Worm (Caenorhabditis elegans) whole organism, L1 larva: ENCODE results near the gene C04C11.1.

Experiments
- ama-1 ChIP-seq: fragments of 150-350 bp; optimal IDR thresholded peaks from 2 replicates; lab custom pipeline; 2014
- blmp-1 ChIP-seq: fragments of 150-350 bp; optimal IDR thresholded peaks from 2 replicates; lab custom pipeline; 2014; ENCODE audit warnings: missing biosample characterization, missing genetic modification characterization
- ceh-63 ChIP-seq: fragments of 200-800 bp; sonication (Bioruptor generic); optimal IDR thresholded peaks from 2 replicates; lab custom pipeline; 2018; ENCODE audit warnings: mild to moderate bottlenecking, missing genetic modification characterization, missing compliant biosample characterization
- ceh-82 ChIP-seq, 3 experiments: fragments of 150-350 bp in 1 of 3; sonication (generic microtip) in 2 of 3; optimal IDR thresholded peaks; 2 replicates each; lab custom pipeline; 2014 to 2017; ENCODE audit warnings: missing biosample characterization in 3 of 3, missing genetic modification characterization in 3 of 3
- efl-1 ChIP-seq, 4 experiments: fragments of 150-350 bp; optimal IDR thresholded peaks in 3 of 4; peaks in 1 of 4; 1 replicate in 1 of 4; 2 replicates in 3 of 4; lab custom pipeline; 2014; ENCODE audit warnings: missing biosample characterization in 2 of 4, missing genetic modification characterization in 2 of 4, missing genetic modification reagents in 2 of 4
- elt-2 ChIP-seq: sonication (generic microtip); optimal IDR thresholded peaks from 2 replicates; lab custom pipeline; 2016; ENCODE audit warnings: missing genetic modification characterization, mild to moderate bottlenecking, inconsistent platforms, missing compliant biosample characterization, missing genetic modification reagents
- elt-3 ChIP-seq, 6 experiments: fragments of 150-350 bp in 1 of 6; sonication (generic microtip); optimal IDR thresholded peaks; 2 replicates each; lab custom pipeline; 2017 to 2018; ENCODE audit warnings: missing biosample characterization in 6 of 6, missing genetic modification characterization in 6 of 6, inconsistent platforms in 1 of 6
- fkh-10 ChIP-seq: sonication (generic microtip); optimal IDR thresholded peaks from 2 replicates; lab custom pipeline; 2017; ENCODE audit warnings: missing biosample characterization, missing genetic modification reagents, missing genetic modification characterization
- fkh-8 ChIP-seq: sonication (generic microtip); optimal IDR thresholded peaks from 2 replicates; lab custom pipeline; 2016; ENCODE audit warnings: mild to moderate bottlenecking, missing genetic modification characterization, missing compliant biosample characterization
- hlh-4 ChIP-seq: sonication (generic microtip); optimal IDR thresholded peaks from 2 replicates; lab custom pipeline; 2016; ENCODE audit warnings: mild to moderate bottlenecking, missing genetic modification characterization, missing compliant biosample characterization
- jun-1 ChIP-seq: fragments of 150-350 bp; optimal IDR thresholded peaks from 2 replicates; lab custom pipeline; 2014; ENCODE audit warnings: missing biosample characterization, missing genetic modification reagents, missing genetic modification characterization
- lin-14 ChIP-seq: fragments of 200-800 bp; sonication (Bioruptor generic); optimal IDR thresholded peaks from 2 replicates; lab custom pipeline; 2018; ENCODE audit warnings: mild to moderate bottlenecking, missing genetic modification characterization, moderate library complexity, missing compliant biosample characterization
- lin-35 ChIP-seq, 2 experiments: fragments of 150-350 bp; optimal IDR thresholded peaks; 2 replicates each; lab custom pipeline; 2014; ENCODE audit warnings: missing biosample characterization in 2 of 2, missing genetic modification characterization in 2 of 2, missing genetic modification reagents in 2 of 2
- lsy-2 ChIP-seq, 2 experiments: fragments of 150-350 bp; optimal IDR thresholded peaks; 2 replicates each; lab custom pipeline; 2014; ENCODE audit warnings: missing biosample characterization in 2 of 2, missing genetic modification characterization in 2 of 2
- mdl-1 ChIP-seq, 2 experiments: fragments of 150-350 bp; optimal IDR thresholded peaks; 2 replicates each; lab custom pipeline; 2014 to 2017; ENCODE audit warnings: missing biosample characterization in 2 of 2, missing genetic modification characterization in 2 of 2, inconsistent platforms in 1 of 2
- mef-2 ChIP-seq: fragments of 150-350 bp; optimal IDR thresholded peaks from 2 replicates; lab custom pipeline; 2014; ENCODE audit warnings: missing biosample characterization, missing genetic modification characterization
- mep-1 ChIP-seq: fragments of 150-350 bp; optimal IDR thresholded peaks from 2 replicates; lab custom pipeline; 2014; ENCODE audit warnings: missing biosample characterization, missing genetic modification characterization
- nhr-11 ChIP-seq: fragments of 150-350 bp; optimal IDR thresholded peaks from 2 replicates; lab custom pipeline; 2014; ENCODE audit warnings: missing biosample characterization, missing genetic modification characterization
- nhr-20 ChIP-seq: sonication (generic microtip); optimal IDR thresholded peaks from 2 replicates; lab custom pipeline; 2016; ENCODE audit warnings: mild to moderate bottlenecking, missing genetic modification characterization, missing compliant biosample characterization
- nhr-237 ChIP-seq: fragments of 150-350 bp; optimal IDR thresholded peaks from 2 replicates; lab custom pipeline; 2014; ENCODE audit warnings: missing biosample characterization, missing genetic modification characterization
- nhr-47 ChIP-seq: sonication (generic microtip); optimal IDR thresholded peaks from 2 replicates; lab custom pipeline; 2016; ENCODE audit warnings: mild to moderate bottlenecking, missing genetic modification characterization, moderate library complexity, missing compliant biosample characterization
- nhr-71 ChIP-seq: sonication (generic microtip); optimal IDR thresholded peaks from 2 replicates; lab custom pipeline; 2016; ENCODE audit warnings: mild to moderate bottlenecking, missing genetic modification characterization, moderate library complexity, missing compliant biosample characterization
- nhr-76 ChIP-seq: sonication (generic microtip); optimal IDR thresholded peaks from 2 replicates; lab custom pipeline; 2017; ENCODE audit warnings: missing biosample characterization, missing genetic modification characterization
- nhr-77 ChIP-seq: fragments of 150-350 bp; optimal IDR thresholded peaks from 2 replicates; lab custom pipeline; 2014; ENCODE audit warnings: missing biosample characterization, missing genetic modification characterization
- pag-3 ChIP-seq: sonication (generic microtip); optimal IDR thresholded peaks from 2 replicates; lab custom pipeline; 2017; ENCODE audit warnings: missing genetic modification characterization, mild to moderate bottlenecking, missing compliant biosample characterization, antibody characterized with exemption, borderline replicate concordance; ENCODE audit not compliant: insufficient read depth
- rnt-1 ChIP-seq: sonication (generic microtip); optimal IDR thresholded peaks from 2 replicates; lab custom pipeline; 2016; ENCODE audit warnings: mild to moderate bottlenecking, missing genetic modification characterization, moderate library complexity, missing compliant biosample characterization
- skn-1 ChIP-seq: fragments of 150-350 bp; optimal IDR thresholded peaks from 2 replicates; lab custom pipeline; 2014; ENCODE audit warnings: missing biosample characterization, missing genetic modification characterization
- snpc-4 ChIP-seq: fragments of 150-350 bp; optimal IDR thresholded peaks from 2 replicates; lab custom pipeline; 2014; ENCODE audit warnings: missing biosample characterization, missing genetic modification characterization
- snu-23 ChIP-seq: sonication (generic microtip); optimal IDR thresholded peaks from 2 replicates; lab custom pipeline; 2016; ENCODE audit warnings: missing genetic modification characterization, missing compliant biosample characterization
- swsn-7 ChIP-seq: sonication (generic microtip); optimal IDR thresholded peaks from 2 replicates; lab custom pipeline; 2016; ENCODE audit warnings: missing genetic modification characterization, missing compliant biosample characterization
- unc-62 ChIP-seq: fragments of 150-350 bp; optimal IDR thresholded peaks from 2 replicates; lab custom pipeline; 2014; ENCODE audit warnings: missing biosample characterization, missing genetic modification reagents, missing genetic modification characterization
- xbp-1 ChIP-seq: sonication (generic microtip); optimal IDR thresholded peaks from 2 replicates; lab custom pipeline; 2016; ENCODE audit warnings: missing genetic modification characterization, missing compliant biosample characterization
- zip-4 ChIP-seq: fragments of 200-800 bp; sonication (Bioruptor generic); optimal IDR thresholded peaks from 2 replicates; lab custom pipeline; 2018; ENCODE audit warnings: mild to moderate bottlenecking, missing genetic modification characterization, moderate library complexity, missing compliant biosample characterization
- ztf-4 ChIP-seq: fragments of 150-350 bp; optimal IDR thresholded peaks from 2 replicates; lab custom pipeline; 2014; ENCODE audit warnings: missing biosample characterization, missing genetic modification characterization

C04C11.1 gene

ce11 chrX:14001494-14001974, 18.9 kb upstream of the C04C11.1 start, which contains the start of gene cytb-5.1:
cytb-5.1 (plus strand) TSS chrX:14001924.
- TF ChIP-seq ztf-4 (tag; lab: Kevin White, UChicago) = no peak
- TF ChIP-seq elt-3 (tag; optimal IDR thresholded peaks at IDR 0.05; lab: Kevin White, UChicago) = peak in 1 of 6 experiments; percentile 17
- no peak for TF ChIP-seq mef-2 (tag; lab: Kevin White, UChicago)
- TF ChIP-seq nhr-20 (tag; lab: Kevin White, UChicago) = peak; percentile 78
- TF ChIP-seq lin-14 (GFP tag; lab: Kevin White, UChicago) = peak; percentile 68
- peak; percentile 36 for TF ChIP-seq snu-23 (GFP tag; lab: Kevin White, UChicago)
- TF ChIP-seq blmp-1 (tag; lab: Kevin White, UChicago) = peak; percentile 45
- peak; percentile 28 for TF ChIP-seq rnt-1 (tag; lab: Kevin White, UChicago)
- TF ChIP-seq jun-1 (tag; lab: Kevin White, UChicago) = peak; percentile 44
- no peak for TF ChIP-seq zip-4 (GFP tag; lab: Kevin White, UChicago)
- TF ChIP-seq xbp-1 = peak; percentile 6
- peak in 1 of 2 experiments; percentile 11 for TF ChIP-seq lsy-2 (tag; optimal IDR thresholded peaks at IDR 0.05; lab: Kevin White, UChicago)
- TF ChIP-seq mdl-1 (tag; optimal IDR thresholded peaks at IDR 0.05; lab: Kevin White, UChicago) = peak in 1 of 2 experiments; percentile 5
- peak in 1 of 2 experiments; percentile 8 for TF ChIP-seq efl-1 (optimal IDR thresholded peaks at IDR 0.05; lab: Kevin White, UChicago)
- TF ChIP-seq efl-1 (GFP tag; optimal IDR thresholded peaks at IDR 0.05 in 1 of 2; lab: Kevin White, UChicago) = peak in 1 of 2 experiments; percentile 7
- TF ChIP-seq ama-1 (lab: Kevin White, UChicago) = no peak
- no peak for TF ChIP-seq ceh-63 (GFP tag; lab: Kevin White, UChicago)
- peak; percentile 3 for TF ChIP-seq nhr-237 (tag; lab: Kevin White, UChicago)
- TF ChIP-seq nhr-11 (tag; lab: Kevin White, UChicago) = no peak
- peak in 1 of 2 experiments; percentile 24 for TF ChIP-seq lin-35 (GFP tag; optimal IDR thresholded peaks at IDR 0.05; lab: Kevin White, UChicago)
- TF ChIP-seq nhr-77 (tag; lab: Kevin White, UChicago) = peak; percentile 51
- no peak for TF ChIP-seq fkh-10 (GFP tag; lab: Kevin White, UChicago)
- no peak for TF ChIP-seq pag-3
- TF ChIP-seq swsn-7 (tag; lab: Kevin White, UChicago) = peak; percentile 38
- peak in 2 of 3 experiments; percentile 21 to 46 for TF ChIP-seq ceh-82 (tag; optimal IDR thresholded peaks at IDR 0.05; lab: Kevin White, UChicago)
- no peak for TF ChIP-seq mep-1 (tag; lab: Kevin White, UChicago)
- peak; percentile 2 for TF ChIP-seq skn-1
- peak; percentile 52 for TF ChIP-seq nhr-71 (tag; lab: Kevin White, UChicago)
- no peak for TF ChIP-seq nhr-76
- TF ChIP-seq nhr-47 (tag; lab: Kevin White, UChicago) = peak; percentile 28
- TF ChIP-seq fkh-8 (tag; lab: Kevin White, UChicago) = peak; percentile 39
- peak; percentile 8 for TF ChIP-seq elt-2 (tag; lab: Kevin White, UChicago)

- TF ChIP-seq efl-1 (optimal IDR thresholded peaks at IDR 0.05; lab: Kevin White, UChicago) (no peak), efl-1 (GFP tag; optimal IDR thresholded peaks at IDR 0.05 in 1 of 2; lab: Kevin White, UChicago) (peak in 1 of 2 experiments; percentile 9), ceh-63 (GFP tag; lab: Kevin White, UChicago) (no peak), unc-62 (no peak)
These were observed 17.7 kb upstream of the C04C11.1 start for ce11 chrX:14002739-14003138.

- TF ChIP-seq elt-2 (tag; lab: Kevin White, UChicago) = peak; percentile 30
- no peak for TF ChIP-seq hlh-4 (tag; lab: Kevin White, UChicago)
These were observed 16.9 kb upstream of the C04C11.1 start for ce11 chrX:14003538-14003937.

ce11 chrX:14008130-14008529, 12.3 kb upstream of the C04C11.1 start:
- no peak for TF ChIP-seq snu-23 (GFP tag; lab: Kevin White, UChicago)
- peak; percentile 9 for TF ChIP-seq snpc-4 (tag; lab: Kevin White, UChicago)
